Fruit fly (Drosophila melanogaster) whole organism: ENCODE results near the gene CG6833.

ENCODE experiments used
- CG8478 ChIP-seq: fragments of >200 bp; optimal IDR thresholded peaks from 2 replicates; lab custom pipeline; 2018; ENCODE audit warnings: inconsistent platforms
- Dll ChIP-seq: fragments of >200 bp; optimal IDR thresholded peaks from 2 replicates; lab custom pipeline; 2017
- EcR ChIP-seq, 2 experiments: fragments of >200 bp; optimal IDR thresholded peaks; 2 replicates each; lab custom pipeline; 2017; ENCODE audit warnings: missing biosample characterization in 2 of 2, missing genetic modification characterization in 2 of 2, missing genetic modification reagents in 2 of 2
- pan ChIP-seq: fragments of >200 bp; optimal IDR thresholded peaks from 2 replicates; lab custom pipeline; 2017
- psq ChIP-seq: fragments of >200 bp; optimal IDR thresholded peaks from 2 replicates; lab custom pipeline; 2017

DNA sequence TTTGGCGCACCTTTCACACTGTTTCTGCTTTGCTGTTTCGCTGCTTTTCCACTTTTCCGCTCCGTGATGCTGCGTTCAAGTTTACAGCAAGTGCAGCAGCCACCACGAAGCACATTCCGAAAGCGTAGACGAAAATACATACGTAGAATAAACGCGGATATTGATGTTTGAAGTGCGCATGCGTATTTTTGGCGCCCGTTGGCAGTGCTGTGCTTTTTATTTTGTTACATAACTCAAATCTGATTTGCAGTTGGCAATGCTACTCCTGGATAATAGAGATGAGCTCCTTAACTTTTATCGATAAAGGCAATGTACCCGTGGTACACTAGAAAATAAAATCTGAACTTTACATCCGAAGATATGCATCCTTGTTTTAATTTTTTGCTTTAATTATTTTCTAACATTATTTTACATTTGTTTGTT lies 44.3 kb upstream of the CG6833 start:
- TF ChIP-seq CG8478 (lab: Kevin White, UChicago) (no peak), EcR (GFP tag; optimal IDR thresholded peaks at IDR 0.05; lab: Kevin White, UChicago) (no peak), psq (lab: Kevin White, UChicago) (no peak), Dll (no peak), pan (lab: Kevin White, UChicago) (no peak)
